Worm (Caenorhabditis elegans) whole organism, young adult: ENCODE measurements around the gene syx-18.

Experiments
- B0336.3 ChIP-seq: fragments of 200-800 bp; sonication (Bioruptor generic); IDR thresholded peaks from 2 replicates; pipeline ENCODE4 v1.3.6; 2022; ENCODE audit warnings: missing genetic modification characterization, missing compliant biosample characterization
- C17E4.6 ChIP-seq: fragments of 200-800 bp; sonication (Bioruptor generic); IDR thresholded peaks from 2 replicates; pipeline ENCODE4 v1.3.6; 2022; ENCODE audit warnings: missing genetic modification reagents, missing genetic modification characterization, missing compliant biosample characterization
- D2030.7 ChIP-seq: fragments of 200-800 bp; sonication (Bioruptor generic); IDR thresholded peaks from 2 replicates; pipeline ENCODE4 v1.3.6; 2022; ENCODE audit warnings: missing genetic modification reagents, missing genetic modification characterization, missing compliant biosample characterization
- F39B2.1 ChIP-seq: fragments of 200-800 bp; sonication (Bioruptor generic); IDR thresholded peaks from 2 replicates; pipeline ENCODE4 v1.3.6; 2022; ENCODE audit warnings: missing genetic modification reagents, missing genetic modification characterization, missing compliant biosample characterization
- F49E8.2 ChIP-seq: sonication (generic microtip); optimal IDR thresholded peaks from 3 replicates; lab custom pipeline; 2017; ENCODE audit warnings: missing genetic modification characterization, mild to moderate bottlenecking, missing compliant biosample characterization, antibody characterized with exemption, moderate library complexity; ENCODE audit not compliant: insufficient read depth
- F57A8.1 ChIP-seq: fragments of 200-800 bp; sonication (Bioruptor generic); optimal IDR thresholded peaks from 2 replicates; lab custom pipeline; 2018; ENCODE audit warnings: mild to moderate bottlenecking, missing genetic modification characterization, moderate library complexity, missing compliant biosample characterization
- K11D2.4 ChIP-seq: fragments of 200-800 bp; sonication (Bioruptor generic); IDR thresholded peaks from 2 replicates; pipeline ENCODE4 v1.3.6; 2022; ENCODE audit warnings: missing genetic modification reagents, missing genetic modification characterization, missing compliant biosample characterization
- K12H6.12 ChIP-seq: fragments of 200-800 bp; sonication (Bioruptor generic); optimal IDR thresholded peaks from 2 replicates; lab custom pipeline; 2018; ENCODE audit warnings: mild to moderate bottlenecking, missing genetic modification characterization, missing compliant biosample characterization
- Y53G8AR.9 ChIP-seq: fragments of 200-800 bp; sonication (Bioruptor generic); conservative IDR thresholded peaks from 2 replicates; pipeline ENCODE4 v1.3.6; 2022; ENCODE audit warnings: missing genetic modification reagents, missing genetic modification characterization, missing compliant biosample characterization
- ZK185.1 ChIP-seq: sonication (generic microtip); optimal IDR thresholded peaks from 2 replicates; lab custom pipeline; 2016; ENCODE audit warnings: mild to moderate bottlenecking, missing genetic modification characterization, missing compliant biosample characterization; ENCODE audit not compliant: poor library complexity, severe bottlenecking
- ama-1 ChIP-seq, 3 experiments: fragments of 150-350 bp in 1 of 3; sonication (generic microtip) in 2 of 3; optimal IDR thresholded peaks; 2 replicates each; lab custom pipeline; 2014 to 2018; ENCODE audit warnings: missing biosample characterization in 2 of 3, missing genetic modification characterization in 2 of 3, missing genetic modification reagents in 2 of 3
- atf-7 ChIP-seq: sonication (generic microtip); optimal IDR thresholded peaks from 2 replicates; lab custom pipeline; 2017; ENCODE audit warnings: mild to moderate bottlenecking, missing genetic modification characterization, missing compliant biosample characterization
- athp-1 ChIP-seq: sonication (generic microtip); optimal IDR thresholded peaks from 2 replicates; lab custom pipeline; 2017; ENCODE audit warnings: mild to moderate bottlenecking, missing genetic modification characterization, missing compliant biosample characterization
- bed-2 ChIP-seq: fragments of 200-800 bp; sonication (Bioruptor generic); IDR thresholded peaks from 2 replicates; pipeline ENCODE4 v1.3.6; 2022; ENCODE audit warnings: missing genetic modification reagents, missing genetic modification characterization, missing compliant biosample characterization
- ccch-3 ChIP-seq: fragments of 200-800 bp; sonication (Bioruptor generic); optimal IDR thresholded peaks from 2 replicates; lab custom pipeline; 2018; ENCODE audit warnings: mild to moderate bottlenecking, missing genetic modification characterization, missing compliant biosample characterization
- cebp-1 ChIP-seq, 2 experiments: fragments of 200-800 bp in 1 of 2; sonication (Bioruptor generic) in 1 of 2; sonication (generic microtip) in 1 of 2; IDR thresholded peaks in 1 of 2; optimal IDR thresholded peaks in 1 of 2; 2 replicates each; pipeline versions ENCODE4 v1.3.6 to Lab custom; 2017 to 2022; ENCODE audit warnings: missing compliant biosample characterization in 2 of 2, missing genetic modification characterization in 2 of 2, mild to moderate bottlenecking in 1 of 2, missing genetic modification reagents in 1 of 2, moderate library complexity in 1 of 2
- ceh-58 ChIP-seq: fragments of 200-800 bp; sonication (Bioruptor generic); IDR thresholded peaks from 2 replicates; pipeline ENCODE4 v1.3.6; 2022; ENCODE audit warnings: missing genetic modification characterization, missing compliant biosample characterization
- ceh-91 ChIP-seq: fragments of 200-800 bp; sonication (Bioruptor generic); IDR thresholded peaks from 2 replicates; pipeline ENCODE4 v1.3.6; 2022; ENCODE audit warnings: missing genetic modification reagents, missing genetic modification characterization, missing compliant biosample characterization
- die-1 ChIP-seq: sonication (generic microtip); optimal IDR thresholded peaks from 2 replicates; lab custom pipeline; 2016; ENCODE audit warnings: missing genotype, mild to moderate bottlenecking, missing genetic modification characterization, missing compliant biosample characterization
- dox-1 ChIP-seq: fragments of 200-800 bp; sonication (Bioruptor generic); IDR thresholded peaks from 2 replicates; pipeline ENCODE4 v1.3.6; 2022; ENCODE audit warnings: missing genetic modification reagents, missing genetic modification characterization, missing compliant biosample characterization
- efl-1 ChIP-seq: fragments of 150-350 bp; optimal IDR thresholded peaks from 2 replicates; lab custom pipeline; 2014; ENCODE audit warnings: missing biosample characterization, missing genetic modification reagents, missing genetic modification characterization
- egl-44 ChIP-seq: fragments of 200-800 bp; sonication (Bioruptor generic); IDR thresholded peaks from 2 replicates; pipeline ENCODE4 v1.3.6; 2022; ENCODE audit warnings: missing genetic modification reagents, missing genetic modification characterization, missing compliant biosample characterization
- hlh-12 ChIP-seq: sonication (generic microtip); optimal IDR thresholded peaks from 2 replicates; lab custom pipeline; 2016; ENCODE audit warnings: missing genetic modification characterization, missing compliant biosample characterization
- hmg-20 ChIP-seq: fragments of 200-800 bp; sonication (Bioruptor generic); IDR thresholded peaks from 2 replicates; pipeline ENCODE4 v1.3.6; 2022; ENCODE audit warnings: missing genetic modification reagents, missing genetic modification characterization, missing compliant biosample characterization
- hsf-1 ChIP-seq: fragments of 200-800 bp; sonication (Bioruptor generic); IDR thresholded peaks from 2 replicates; pipeline ENCODE4 v1.3.6; 2022; ENCODE audit warnings: missing genetic modification reagents, missing genetic modification characterization, missing compliant biosample characterization
- lag-1 ChIP-seq: fragments of 200-800 bp; sonication (Bioruptor generic); IDR thresholded peaks from 2 replicates; pipeline ENCODE4 v1.3.6; 2022; ENCODE audit warnings: missing genetic modification reagents, missing genetic modification characterization, missing compliant biosample characterization
- let-607 ChIP-seq, 2 experiments: fragments of 200-800 bp in 1 of 2; sonication (Bioruptor generic) in 1 of 2; sonication (generic microtip) in 1 of 2; optimal IDR thresholded peaks; 2 replicates each; lab custom pipeline; 2016 to 2018; ENCODE audit warnings: mild to moderate bottlenecking in 2 of 2, missing compliant biosample characterization in 2 of 2, missing genetic modification characterization in 2 of 2, moderate library complexity in 2 of 2, missing genotype in 1 of 2
- lin-26 ChIP-seq: fragments of 200-800 bp; sonication (Bioruptor generic); IDR thresholded peaks from 2 replicates; pipeline ENCODE4 v1.3.6; 2022; ENCODE audit warnings: missing genetic modification reagents, missing genetic modification characterization, missing compliant biosample characterization
- lin-40 ChIP-seq: sonication (generic microtip); optimal IDR thresholded peaks from 2 replicates; lab custom pipeline; 2016; ENCODE audit warnings: missing genetic modification characterization, mild to moderate bottlenecking, missing compliant biosample characterization, missing genotype, missing genetic modification reagents
- lin-54 ChIP-seq: fragments of 200-800 bp; sonication (Bioruptor generic); optimal IDR thresholded peaks from 2 replicates; lab custom pipeline; 2018; ENCODE audit warnings: mild to moderate bottlenecking, missing genetic modification characterization, missing compliant biosample characterization
- lsy-27 ChIP-seq: sonication (generic microtip); optimal IDR thresholded peaks from 2 replicates; lab custom pipeline; 2017; ENCODE audit warnings: missing genetic modification characterization, mild to moderate bottlenecking, missing compliant biosample characterization, antibody characterized with exemption, missing genotype, borderline replicate concordance; ENCODE audit not compliant: insufficient read depth
- madf-6 ChIP-seq: fragments of 200-800 bp; sonication (Bioruptor generic); IDR thresholded peaks from 2 replicates; pipeline ENCODE4 v1.3.6; 2022; ENCODE audit warnings: missing genetic modification reagents, missing genetic modification characterization, missing compliant biosample characterization
- mcd-1 ChIP-seq: fragments of 200-800 bp; sonication (Bioruptor generic); IDR thresholded peaks from 2 replicates; pipeline ENCODE4 v1.3.6; 2022; ENCODE audit warnings: missing genetic modification reagents, missing genetic modification characterization, missing compliant biosample characterization
- nhr-179 ChIP-seq: sonication (generic microtip); optimal IDR thresholded peaks from 2 replicates; lab custom pipeline; 2016; ENCODE audit warnings: mild to moderate bottlenecking, missing genetic modification characterization, missing compliant biosample characterization
- pbrm-1 ChIP-seq: fragments of 200-800 bp; sonication (Bioruptor generic); IDR thresholded peaks from 2 replicates; pipeline ENCODE4 v1.3.6; 2022; ENCODE audit warnings: missing genetic modification reagents, missing genetic modification characterization, missing compliant biosample characterization
- pha-4 ChIP-seq: fragments of 150-350 bp; sonication (generic microtip); optimal IDR thresholded peaks from 2 replicates; lab custom pipeline; 2014; ENCODE audit warnings: missing biosample characterization, missing genetic modification reagents, missing genetic modification characterization
- rcor-1 ChIP-seq: fragments of 200-800 bp; sonication (Bioruptor generic); IDR thresholded peaks from 2 replicates; pipeline ENCODE4 v1.3.6; 2022; ENCODE audit warnings: missing genetic modification reagents, missing genetic modification characterization, missing compliant biosample characterization
- repo-1 ChIP-seq: sonication (generic microtip); optimal IDR thresholded peaks from 2 replicates; lab custom pipeline; 2017; ENCODE audit warnings: mild to moderate bottlenecking, missing genetic modification characterization, missing compliant biosample characterization
- snpc-1.3 ChIP-seq: sonication (generic microtip); optimal IDR thresholded peaks from 2 replicates; lab custom pipeline; 2017; ENCODE audit warnings: missing genetic modification characterization, mild to moderate bottlenecking, missing compliant biosample characterization, antibody characterized with exemption, moderate library complexity, missing genotype, missing genetic modification reagents; ENCODE audit not compliant: insufficient read depth
- snpc-3.4 ChIP-seq: sonication (generic microtip); optimal IDR thresholded peaks from 2 replicates; lab custom pipeline; 2017; ENCODE audit warnings: missing genetic modification characterization, mild to moderate bottlenecking, missing compliant biosample characterization, antibody characterized with exemption, moderate library complexity, missing genotype, missing genetic modification reagents
- snpc-4 ChIP-seq, 5 experiments: fragments of 150-350 bp in 1 of 5; sonication (generic microtip) in 4 of 5; optimal IDR thresholded peaks; 2 replicates each; lab custom pipeline; 2014 to 2018; ENCODE audit warnings: missing genetic modification characterization in 5 of 5, missing biosample characterization in 3 of 5, antibody characterized with exemption in 2 of 5, mild to moderate bottlenecking in 2 of 5, missing compliant biosample characterization in 2 of 5, missing genotype in 2 of 5, moderate library complexity in 2 of 5, missing genetic modification reagents in 1 of 5
- xnd-1 ChIP-seq: sonication (generic microtip); optimal IDR thresholded peaks from 2 replicates; lab custom pipeline; 2016; ENCODE audit warnings: missing genotype, missing genetic modification reagents, missing genetic modification characterization, missing compliant biosample characterization
- zfh-2 ChIP-seq: fragments of 200-800 bp; sonication (Bioruptor generic); conservative IDR thresholded peaks from 2 replicates; pipeline ENCODE4 v1.3.6; 2022; ENCODE audit warnings: missing genetic modification reagents, missing genetic modification characterization, missing compliant biosample characterization
- ztf-25 ChIP-seq: fragments of 200-800 bp; sonication (Bioruptor generic); IDR thresholded peaks from 2 replicates; pipeline ENCODE4 v1.3.6; 2022; ENCODE audit warnings: missing genetic modification reagents, missing genetic modification characterization, missing compliant biosample characterization
- ztf-26 ChIP-seq: sonication (generic microtip); optimal IDR thresholded peaks from 2 replicates; lab custom pipeline; 2017; ENCODE audit warnings: missing genetic modification characterization, missing compliant biosample characterization
- ztf-6 ChIP-seq: fragments of 200-800 bp; sonication (Bioruptor generic); IDR thresholded peaks from 2 replicates; pipeline ENCODE4 v1.3.6; 2022; ENCODE audit warnings: missing genetic modification reagents, missing genetic modification characterization, missing compliant biosample characterization

syx-18 gene

ce11 chrV:6655174-6655573, at the start of gene syx-18:
Gene syx-18 (minus strand): TSS chrV:6655449.
- TF ChIP-seq K12H6.12 (tag; lab: Kevin White, UChicago) (no peak), snpc-4 (GFP tag; optimal IDR thresholded peaks at IDR 0.05; lab: Kevin White, UChicago) (no peak), snpc-4 (tag; optimal IDR thresholded peaks at IDR 0.05; lab: Kevin White, UChicago) (peak in 1 of 4 experiments; percentile 11), lin-54 (no peak), cebp-1 (GFP tag; IDR thresholded peaks at IDR 0.05; lab: Robert Waterston, UW) (no peak), cebp-1 (tag; optimal IDR thresholded peaks at IDR 0.05; lab: Kevin White, UChicago) (peak; percentile 34), rcor-1 (GFP tag; lab: Robert Waterston, UW) (peak; percentile 30; the same call in 1 of the 2 replicates), mcd-1 (GFP tag; lab: Robert Waterston, UW) (no peak), ztf-6 (GFP tag; lab: Robert Waterston, UW) (no peak), ceh-58 (GFP tag; lab: Robert Waterston, UW) (no peak), B0336.3 (GFP tag; lab: Robert Waterston, UW) (peak; percentile 33; the same call in 1 of the 2 replicates), F57A8.1 (no peak), F49E8.2 (tag; lab: Kevin White, UChicago) (no peak), F39B2.1 (GFP tag; lab: Robert Waterston, UW) (0 out of 2 replicates have a peak, but pooled peaks have one; percentile 9), hsf-1 (GFP tag; lab: Robert Waterston, UW) (0 out of 2 replicates have a peak, but pooled peaks have one; percentile 48), die-1 (no peak), hmg-20 (GFP tag; lab: Robert Waterston, UW) (no peak), nhr-179 (tag; lab: Kevin White, UChicago) (no peak), athp-1 (tag; lab: Kevin White, UChicago) (peak; percentile 63), C17E4.6 (no peak), lin-40 (tag; lab: Kevin White, UChicago) (no peak), dox-1 (GFP tag; lab: Robert Waterston, UW) (no peak), efl-1 (GFP tag; lab: Kevin White, UChicago) (no peak), pha-4 (tag; lab: Kevin White, UChicago) (no peak), ccch-3 (GFP tag; lab: Kevin White, UChicago) (no peak), bed-2 (no peak), repo-1 (tag; lab: Kevin White, UChicago) (peak; percentile 32), xnd-1 (tag; lab: Kevin White, UChicago) (no peak), Y53G8AR.9 (GFP tag; lab: Robert Waterston, UW) (peak; percentile 73), lsy-27 (tag; lab: Kevin White, UChicago) (no peak), madf-6 (GFP tag; lab: Robert Waterston, UW) (peak; percentile 53), zfh-2 (GFP tag; lab: Robert Waterston, UW) (no peak), snpc-1.3 (no peak), ZK185.1 (tag; lab: Kevin White, UChicago) (no peak), lin-26 (no peak), let-607 (tag; optimal IDR thresholded peaks at IDR 0.05; lab: Kevin White, UChicago) (peak in 1 of 2 experiments; percentile 38), ama-1 (optimal IDR thresholded peaks at IDR 0.05; lab: Kevin White, UChicago) (peak; percentile 18), ama-1 (GFP tag; optimal IDR thresholded peaks at IDR 0.05; lab: Kevin White, UChicago) (peak in 1 of 2 experiments; percentile 49), snpc-3.4 (no peak), D2030.7 (GFP tag; lab: Robert Waterston, UW) (0 out of 2 replicates have a peak, but pooled peaks have one; percentile 26), lag-1 (no peak), ztf-25 (GFP tag; lab: Robert Waterston, UW) (no peak), hlh-12 (tag; lab: Kevin White, UChicago) (no peak), pbrm-1 (GFP tag; lab: Robert Waterston, UW) (no peak), egl-44 (GFP tag; lab: Robert Waterston, UW) (no peak), ceh-91 (GFP tag; lab: Robert Waterston, UW) (no peak), K11D2.4 (no peak), ztf-26 (tag; lab: Kevin White, UChicago) (no peak), atf-7 (tag; lab: Kevin White, UChicago) (peak; percentile 7)
